Fruit fly (Drosophila melanogaster) whole organism, embryonic: ENCODE data around the gene CG11986.

ENCODE experiments used
- B-H1 ChIP-seq: fragments of 200-800 bp; sonication (Bioruptor generic); IDR thresholded peaks from 3 replicates; pipeline ENCODE4 v1.3.6; 2022; ENCODE audit warnings: missing biosample characterization, missing genetic modification characterization
- CG10209 ChIP-seq: fragments of 200-800 bp; sonication (Bioruptor generic); optimal IDR thresholded peaks from 3 replicates; lab custom pipeline; 2017; ENCODE audit warnings: missing biosample characterization, mild to moderate bottlenecking, missing genetic modification characterization, missing genetic modification reagents
- CG10274 ChIP-seq: fragments of 200-800 bp; sonication (Bioruptor generic); optimal IDR thresholded peaks from 3 replicates; lab custom pipeline; 2017; ENCODE audit warnings: missing biosample characterization, mild to moderate bottlenecking, missing genetic modification characterization
- CG14667 ChIP-seq: fragments of 200-800 bp; sonication (Bioruptor generic); IDR thresholded peaks from 2 replicates; pipeline ENCODE4 v1.3.6; 2022; ENCODE audit warnings: missing biosample characterization, missing genetic modification characterization
- CG15479 ChIP-seq: fragments of 200-800 bp; sonication (Bioruptor generic); optimal IDR thresholded peaks from 3 replicates; lab custom pipeline; 2019; ENCODE audit warnings: missing biosample characterization, mild to moderate bottlenecking, missing genetic modification characterization, moderate library complexity
- CG1603 ChIP-seq: fragments of 200-800 bp; sonication (Bioruptor generic); optimal IDR thresholded peaks from 2 replicates; lab custom pipeline; 2019; ENCODE audit warnings: missing biosample characterization, mild to moderate bottlenecking, missing genetic modification characterization, moderate library complexity
- CG17361 ChIP-seq: fragments of 200-800 bp; sonication (Bioruptor generic); IDR thresholded peaks from 3 replicates; pipeline ENCODE4 v1.3.6; 2022; ENCODE audit warnings: missing biosample characterization, missing genetic modification characterization
- CG18476 ChIP-seq: fragments of 200-800 bp; sonication (Bioruptor generic); optimal IDR thresholded peaks from 2 replicates; lab custom pipeline; 2016; ENCODE audit warnings: missing biosample characterization, mild to moderate bottlenecking, missing genetic modification characterization
- CG18619 ChIP-seq: fragments of 200-800 bp; sonication (Bioruptor generic); optimal IDR thresholded peaks from 3 replicates; lab custom pipeline; 2017; ENCODE audit warnings: missing biosample characterization, mild to moderate bottlenecking, missing genetic modification characterization
- CG2129 ChIP-seq: fragments of 200-800 bp; sonication (Bioruptor generic); IDR thresholded peaks from 2 replicates; pipeline ENCODE4 v1.3.6; 2022; ENCODE audit warnings: missing biosample characterization, missing genetic modification characterization; ENCODE audit not compliant: partially characterized antibody
- CG31224 ChIP-seq: fragments of 200-800 bp; sonication (Bioruptor generic); IDR thresholded peaks from 2 replicates; pipeline ENCODE4 v1.3.6; 2022; ENCODE audit warnings: missing biosample characterization, missing genetic modification characterization
- CG31441 ChIP-seq: fragments of 200-800 bp; sonication (Bioruptor generic); IDR thresholded peaks from 2 replicates; pipeline ENCODE4 v1.3.6; 2022; ENCODE audit warnings: missing biosample characterization, missing genetic modification characterization
- CG3163 ChIP-seq: fragments of 200-800 bp; sonication (Bioruptor generic); optimal IDR thresholded peaks from 3 replicates; lab custom pipeline; 2016; ENCODE audit warnings: missing biosample characterization, missing genetic modification characterization
- CG34422 ChIP-seq: fragments of 200-800 bp; sonication (Bioruptor generic); IDR thresholded peaks from 3 replicates; pipeline ENCODE4 v1.3.6; 2022; ENCODE audit warnings: missing biosample characterization, missing genetic modification characterization
- CG6683 ChIP-seq: fragments of 200-800 bp; sonication (Bioruptor generic); optimal IDR thresholded peaks from 2 replicates; lab custom pipeline; 2017; ENCODE audit warnings: missing biosample characterization, mild to moderate bottlenecking, missing genetic modification characterization, missing genetic modification reagents
- CG6813 ChIP-seq: fragments of 200-800 bp; sonication (Bioruptor generic); optimal IDR thresholded peaks from 2 replicates; lab custom pipeline; 2017; ENCODE audit warnings: missing biosample characterization, missing genetic modification characterization, mild to moderate bottlenecking, moderate library complexity, missing genetic modification reagents
- CG7745 ChIP-seq: fragments of 200-800 bp; sonication (Bioruptor generic); optimal IDR thresholded peaks from 2 replicates; lab custom pipeline; 2018; ENCODE audit warnings: missing biosample characterization, mild to moderate bottlenecking, missing genetic modification characterization, moderate library complexity
- CG8388 ChIP-seq: fragments of 200-800 bp; sonication (Bioruptor generic); optimal IDR thresholded peaks from 2 replicates; lab custom pipeline; 2019; ENCODE audit warnings: missing biosample characterization, mild to moderate bottlenecking, missing genetic modification characterization, moderate library complexity
- Drgx ChIP-seq: fragments of 200-800 bp; sonication (Bioruptor generic); IDR thresholded peaks from 2 replicates; pipeline ENCODE4 v1.3.6; 2022; ENCODE audit warnings: missing biosample characterization, missing genetic modification characterization
- H2.0 ChIP-seq: fragments of 200-800 bp; sonication (Bioruptor generic); IDR thresholded peaks from 2 replicates; pipeline ENCODE4 v1.3.6; 2022; ENCODE audit warnings: missing biosample characterization, missing genetic modification characterization
- HLH4C ChIP-seq: fragments of 200-800 bp; sonication (Bioruptor generic); IDR thresholded peaks from 3 replicates; pipeline ENCODE4 v1.3.6; 2022; ENCODE audit warnings: missing biosample characterization, missing genetic modification characterization; ENCODE audit not compliant: partially characterized antibody
- Hmr ChIP-seq: fragments of 200-800 bp; sonication (Bioruptor generic); optimal IDR thresholded peaks from 3 replicates; lab custom pipeline; 2017; ENCODE audit warnings: mild to moderate bottlenecking, missing biosample characterization, missing genetic modification reagents, missing genetic modification characterization
- Hr39 ChIP-seq: fragments of >200 bp; optimal IDR thresholded peaks from 2 replicates; lab custom pipeline; 2017
- Jarid2 ChIP-seq: fragments of 200-800 bp; sonication (Bioruptor generic); optimal IDR thresholded peaks from 3 replicates; lab custom pipeline; 2017; ENCODE audit warnings: mild to moderate bottlenecking, missing biosample characterization, missing genetic modification reagents, missing genetic modification characterization
- Lim3 ChIP-seq: fragments of 200-800 bp; sonication (Bioruptor generic); IDR thresholded peaks from 2 replicates; pipeline ENCODE4 v1.3.6; 2022; ENCODE audit warnings: missing biosample characterization, missing genetic modification characterization
- Meics ChIP-seq: fragments of 200-800 bp; sonication (Bioruptor generic); optimal IDR thresholded peaks from 2 replicates; lab custom pipeline; 2017; ENCODE audit warnings: missing biosample characterization, mild to moderate bottlenecking, missing genetic modification characterization
- NK7.1 ChIP-seq: fragments of 200-800 bp; sonication (Bioruptor generic); optimal IDR thresholded peaks from 3 replicates; lab custom pipeline; 2016; ENCODE audit warnings: missing biosample characterization, missing genetic modification characterization
- TFAM ChIP-seq: fragments of 200-800 bp; sonication (Bioruptor generic); optimal IDR thresholded peaks from 2 replicates; lab custom pipeline; 2017; ENCODE audit warnings: missing biosample characterization, missing genetic modification characterization, inconsistent platforms
- Trl ChIP-seq, 3 experiments: fragments of >200 bp in 2 of 3; fragments of 200-800 bp in 1 of 3; sonication (Bioruptor generic) in 1 of 3; optimal IDR thresholded peaks; 2 replicates in 1 of 3; 3 replicates in 2 of 3; lab custom pipeline; 2016 to 2017; ENCODE audit warnings: missing biosample characterization in 1 of 3, missing genetic modification characterization in 1 of 3
- ap ChIP-seq: fragments of 200-800 bp; sonication (Bioruptor generic); IDR thresholded peaks from 2 replicates; pipeline ENCODE4 v1.3.6; 2022; ENCODE audit warnings: missing biosample characterization, missing genetic modification characterization
- ara ChIP-seq: fragments of 200-800 bp; sonication (Bioruptor generic); IDR thresholded peaks from 2 replicates; pipeline ENCODE4 v1.3.6; 2022; ENCODE audit warnings: missing biosample characterization, missing genetic modification characterization
- btn ChIP-seq: fragments of 200-800 bp; sonication (Bioruptor generic); optimal IDR thresholded peaks from 2 replicates; lab custom pipeline; 2016; ENCODE audit warnings: missing biosample characterization, missing genetic modification characterization
- caup ChIP-seq: fragments of 200-800 bp; sonication (Bioruptor generic); optimal IDR thresholded peaks from 3 replicates; lab custom pipeline; 2017; ENCODE audit warnings: missing biosample characterization, mild to moderate bottlenecking, missing genetic modification characterization, moderate library complexity; ENCODE audit not compliant: severe bottlenecking
- corto ChIP-seq: fragments of 200-800 bp; sonication (Bioruptor generic); optimal IDR thresholded peaks from 2 replicates; lab custom pipeline; 2016; ENCODE audit warnings: missing biosample characterization, mild to moderate bottlenecking, missing genetic modification characterization, moderate library complexity
- crol ChIP-seq: fragments of 200-800 bp; sonication (Bioruptor generic); IDR thresholded peaks from 2 replicates; pipeline ENCODE4 v1.3.6; 2022; ENCODE audit warnings: missing biosample characterization, missing genetic modification characterization
- da ChIP-seq: fragments of 200-800 bp; sonication (Bioruptor generic); optimal IDR thresholded peaks from 2 replicates; lab custom pipeline; 2016; ENCODE audit warnings: missing biosample characterization, missing genetic modification characterization
- ems ChIP-seq: fragments of 200-800 bp; sonication (Bioruptor generic); optimal IDR thresholded peaks from 3 replicates; lab custom pipeline; 2016; ENCODE audit warnings: missing biosample characterization, missing genetic modification characterization
- fu2 ChIP-seq: fragments of 200-800 bp; sonication (Bioruptor generic); optimal IDR thresholded peaks from 2 replicates; lab custom pipeline; 2016; ENCODE audit warnings: missing biosample characterization, missing genetic modification characterization
- gcm2 ChIP-seq: fragments of 200-800 bp; sonication (Bioruptor generic); optimal IDR thresholded peaks from 2 replicates; lab custom pipeline; 2016; ENCODE audit warnings: missing biosample characterization, missing genetic modification characterization
- hb ChIP-seq: fragments of 200-800 bp; sonication (Bioruptor generic); IDR thresholded peaks from 3 replicates; pipeline ENCODE4 v1.3.6; 2022; ENCODE audit warnings: missing biosample characterization, missing genetic modification characterization; ENCODE audit not compliant: partially characterized antibody
- hbn ChIP-seq: fragments of 200-800 bp; sonication (Bioruptor generic); IDR thresholded peaks from 2 replicates; pipeline ENCODE4 v1.3.6; 2022; ENCODE audit warnings: missing biosample characterization, missing genetic modification characterization; ENCODE audit not compliant: partially characterized antibody
- hkb ChIP-seq, 2 experiments: fragments of 200-800 bp in 1 of 2; fragments of >200 bp in 1 of 2; sonication (Bioruptor generic) in 1 of 2; IDR thresholded peaks in 1 of 2; optimal IDR thresholded peaks in 1 of 2; 2 replicates each; pipeline versions ENCODE4 v1.3.6 to Lab custom; 2017 to 2022; ENCODE audit warnings: missing biosample characterization in 1 of 2, missing genetic modification characterization in 1 of 2
- jumu ChIP-seq: fragments of 200-800 bp; sonication (Bioruptor generic); optimal IDR thresholded peaks from 3 replicates; lab custom pipeline; 2016; ENCODE audit warnings: missing biosample characterization, missing genetic modification characterization
- lilli ChIP-seq: fragments of 200-800 bp; sonication (Bioruptor generic); optimal IDR thresholded peaks from 3 replicates; lab custom pipeline; 2016; ENCODE audit warnings: missing biosample characterization, missing genetic modification characterization
- mld ChIP-seq: fragments of 200-800 bp; sonication (Bioruptor generic); IDR thresholded peaks from 3 replicates; pipeline ENCODE4 v1.3.6; 2022; ENCODE audit warnings: missing biosample characterization, missing genetic modification characterization; ENCODE audit not compliant: partially characterized antibody
- p53 ChIP-seq: fragments of 200-800 bp; sonication (Bioruptor generic); optimal IDR thresholded peaks from 2 replicates; lab custom pipeline; 2016; ENCODE audit warnings: missing biosample characterization, missing genetic modification characterization
- sd ChIP-seq: fragments of 200-800 bp; sonication (Bioruptor generic); optimal IDR thresholded peaks from 3 replicates; lab custom pipeline; 2018; ENCODE audit warnings: missing biosample characterization, mild to moderate bottlenecking, missing genetic modification characterization, moderate library complexity
- so ChIP-seq: fragments of 200-800 bp; sonication (Bioruptor generic); IDR thresholded peaks from 3 replicates; pipeline ENCODE4 v1.3.6; 2022; ENCODE audit warnings: missing biosample characterization, missing genetic modification characterization
- unc-4 ChIP-seq: fragments of 200-800 bp; sonication (Bioruptor generic); IDR thresholded peaks from 2 replicates; pipeline ENCODE4 v1.3.6; 2022; ENCODE audit warnings: missing biosample characterization, missing genetic modification characterization; ENCODE audit not compliant: partially characterized antibody

The CG11986 gene

DNA sequence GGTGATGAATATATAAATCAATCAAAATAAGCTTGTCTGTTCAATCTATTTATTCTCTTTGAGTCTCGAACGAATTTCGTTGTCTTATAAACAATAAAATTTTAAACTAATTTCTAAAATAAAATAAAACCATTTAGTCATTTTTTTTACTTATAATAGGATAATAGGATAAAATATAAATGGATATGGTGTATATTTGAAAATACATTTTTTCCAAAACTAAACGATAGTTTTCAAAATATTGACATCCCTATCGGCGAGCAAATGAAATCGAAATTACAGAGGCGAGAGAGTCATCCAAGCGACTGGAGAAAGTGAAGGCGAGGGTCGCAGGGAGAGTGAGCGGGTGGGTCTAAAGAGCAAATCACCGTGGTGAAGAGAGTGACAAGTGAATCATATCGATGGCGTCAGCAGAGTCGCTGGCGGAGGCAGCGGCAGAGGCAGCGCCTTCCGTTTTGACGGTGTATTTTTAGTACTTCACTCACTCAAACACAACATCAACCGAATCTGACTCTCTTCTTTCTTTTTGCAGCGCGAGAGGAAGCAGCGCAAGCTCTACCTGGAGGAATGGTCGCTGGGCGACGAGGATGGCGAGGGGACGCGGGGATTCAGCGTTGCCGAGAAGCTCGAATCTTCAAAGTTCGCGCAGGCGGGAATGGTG lies 42.3 kb downstream of the CG11986 start (continued):
- TF ChIP-seq CG6813 (GFP tag; lab: Kevin White, UChicago) (peak; percentile 95), btn (GFP tag; lab: Kevin White, UChicago) (no peak), Hmr (GFP tag; lab: Kevin White, UChicago) (peak; percentile 99), CG10274 (GFP tag; lab: Kevin White, UChicago) (peak; percentile 87), CG15479 (GFP tag; lab: Kevin White, UChicago) (peak; percentile 86), Meics (GFP tag; lab: Kevin White, UChicago) (peak; percentile 99), ara (no peak), caup (GFP tag; lab: Kevin White, UChicago) (peak; percentile 97), jumu (GFP tag; lab: Kevin White, UChicago) (peak; percentile 26), CG18619 (peak; percentile 98), CG31441 (no peak), ems (GFP tag; lab: Kevin White, UChicago) (peak; percentile 45), Lim3 (GFP tag; lab: Robert Waterston, UW) (no peak), NK7.1 (GFP tag; lab: Kevin White, UChicago) (no peak), B-H1 (GFP tag; lab: Robert Waterston, UW) (no peak), CG6683 (GFP tag; lab: Kevin White, UChicago) (peak; percentile 98), unc-4 (no peak), Drgx (GFP tag; lab: Robert Waterston, UW) (no peak), Hr39 (lab: Kevin White, UChicago) (no peak), Jarid2 (GFP tag; lab: Kevin White, UChicago) (peak; percentile 77), CG14667 (GFP tag; lab: Robert Waterston, UW) (no peak), so (GFP tag; lab: Robert Waterston, UW) (no peak), H2.0 (GFP tag; lab: Robert Waterston, UW) (no peak), CG7745 (tag; lab: Kevin White, UChicago) (peak; percentile 92), CG31224 (GFP tag; lab: Robert Waterston, UW) (no peak), corto (GFP tag; lab: Kevin White, UChicago) (peak; percentile 87), hb (GFP tag; lab: Robert Waterston, UW) (no peak), fu2 (GFP tag; lab: Kevin White, UChicago) (peak; percentile 4), p53 (GFP tag; lab: Kevin White, UChicago) (peak; percentile 20), crol (no peak), hbn (no peak), mld (GFP tag; lab: Robert Waterston, UW) (no peak), CG8388 (GFP tag; lab: Kevin White, UChicago) (peak; percentile 98), CG1603 (tag; lab: Kevin White, UChicago) (peak; percentile 74), CG2129 (GFP tag; lab: Robert Waterston, UW) (no peak), hkb (optimal IDR thresholded peaks at IDR 0.05; lab: Kevin White, UChicago) (no peak), hkb (GFP tag; IDR thresholded peaks at IDR 0.05; lab: Robert Waterston, UW) (no peak), CG17361 (GFP tag; lab: Robert Waterston, UW) (no peak), HLH4C (GFP tag; lab: Robert Waterston, UW) (no peak), CG18476 (GFP tag; lab: Kevin White, UChicago) (peak; percentile 90), ap (GFP tag; lab: Robert Waterston, UW) (no peak), sd (tag; lab: Kevin White, UChicago) (peak; percentile 93), lilli (peak; percentile 91), CG3163 (GFP tag; lab: Kevin White, UChicago) (peak; percentile 96), da (GFP tag; lab: Kevin White, UChicago) (peak; percentile 10), gcm2 (GFP tag; lab: Kevin White, UChicago) (no peak), CG34422 (GFP tag; lab: Robert Waterston, UW) (no peak), TFAM (peak; percentile 60), Trl (optimal IDR thresholded peaks at IDR 0.05; lab: Kevin White, UChicago) (peak; percentile 97 to 98), Trl (GFP tag; optimal IDR thresholded peaks at IDR 0.05; lab: Kevin White, UChicago) (peak; percentile 47), CG10209 (GFP tag; lab: Kevin White, UChicago) (peak; percentile 98)
